Worm (Caenorhabditis elegans) whole organism, young adult: ENCODE measurements around the gene ZC443.3.

Experiments
- B0019.2 ChIP-seq: fragments of 200-800 bp; sonication (Bioruptor generic); conservative IDR thresholded peaks from 2 replicates; pipeline ENCODE4 v1.3.6; 2022; ENCODE audit warnings: missing genetic modification reagents, missing genetic modification characterization, missing compliant biosample characterization
- B0035.1 ChIP-seq: sonication (generic microtip); optimal IDR thresholded peaks from 2 replicates; lab custom pipeline; 2016; ENCODE audit warnings: missing genetic modification characterization, mild to moderate bottlenecking, missing compliant biosample characterization, missing genotype, missing genetic modification reagents
- D2030.7 ChIP-seq: fragments of 200-800 bp; sonication (Bioruptor generic); IDR thresholded peaks from 2 replicates; pipeline ENCODE4 v1.3.6; 2022; ENCODE audit warnings: missing genetic modification reagents, missing genetic modification characterization, missing compliant biosample characterization
- F10E7.11 ChIP-seq: sonication (generic microtip); optimal IDR thresholded peaks from 2 replicates; lab custom pipeline; 2017; ENCODE audit warnings: mild to moderate bottlenecking, missing genetic modification characterization, moderate library complexity, missing compliant biosample characterization
- F33H1.4 ChIP-seq: fragments of 200-800 bp; sonication (Bioruptor generic); IDR thresholded peaks from 2 replicates; pipeline ENCODE4 v1.3.6; 2022; ENCODE audit warnings: missing genetic modification reagents, missing genetic modification characterization, missing compliant biosample characterization
- Y53G8AR.9 ChIP-seq: fragments of 200-800 bp; sonication (Bioruptor generic); conservative IDR thresholded peaks from 2 replicates; pipeline ENCODE4 v1.3.6; 2022; ENCODE audit warnings: missing genetic modification reagents, missing genetic modification characterization, missing compliant biosample characterization
- Y79H2A.3 ChIP-seq: fragments of 200-800 bp; sonication (Bioruptor generic); conservative IDR thresholded peaks from 2 replicates; pipeline ENCODE4 v1.3.6; 2022; ENCODE audit warnings: missing genetic modification reagents, missing genetic modification characterization, missing compliant biosample characterization
- attf-3 ChIP-seq: fragments of 200-800 bp; sonication (Bioruptor generic); conservative IDR thresholded peaks from 2 replicates; pipeline ENCODE4 v1.3.6; 2022; ENCODE audit warnings: missing genetic modification reagents, missing genetic modification characterization, missing compliant biosample characterization
- cebp-1 ChIP-seq, 2 experiments: fragments of 200-800 bp in 1 of 2; sonication (Bioruptor generic) in 1 of 2; sonication (generic microtip) in 1 of 2; IDR thresholded peaks in 1 of 2; optimal IDR thresholded peaks in 1 of 2; 2 replicates each; pipeline versions ENCODE4 v1.3.6 to Lab custom; 2017 to 2022; ENCODE audit warnings: missing compliant biosample characterization in 2 of 2, missing genetic modification characterization in 2 of 2, mild to moderate bottlenecking in 1 of 2, missing genetic modification reagents in 1 of 2, moderate library complexity in 1 of 2
- ceh-58 ChIP-seq: fragments of 200-800 bp; sonication (Bioruptor generic); IDR thresholded peaks from 2 replicates; pipeline ENCODE4 v1.3.6; 2022; ENCODE audit warnings: missing genetic modification characterization, missing compliant biosample characterization
- ceh-91 ChIP-seq: fragments of 200-800 bp; sonication (Bioruptor generic); IDR thresholded peaks from 2 replicates; pipeline ENCODE4 v1.3.6; 2022; ENCODE audit warnings: missing genetic modification reagents, missing genetic modification characterization, missing compliant biosample characterization
- dpl-1 ChIP-seq: fragments of 150-350 bp; optimal IDR thresholded peaks from 2 replicates; lab custom pipeline; 2014; ENCODE audit warnings: missing biosample characterization, missing genetic modification reagents, missing genetic modification characterization
- efl-1 ChIP-seq: fragments of 150-350 bp; optimal IDR thresholded peaks from 2 replicates; lab custom pipeline; 2014; ENCODE audit warnings: missing biosample characterization, missing genetic modification reagents, missing genetic modification characterization
- ekl-4 ChIP-seq: fragments of 200-800 bp; sonication (Bioruptor generic); IDR thresholded peaks from 2 replicates; pipeline ENCODE4 v1.3.6; 2022; ENCODE audit warnings: missing genetic modification reagents, missing genetic modification characterization, missing compliant biosample characterization
- hmg-1.2 ChIP-seq: fragments of 200-800 bp; sonication (Bioruptor generic); IDR thresholded peaks from 2 replicates; pipeline ENCODE4 v1.3.6; 2022; ENCODE audit warnings: missing genetic modification reagents, missing genetic modification characterization, missing compliant biosample characterization
- hrde-1 ChIP-seq: sonication (generic microtip); optimal IDR thresholded peaks from 2 replicates; lab custom pipeline; 2016; ENCODE audit warnings: missing genetic modification characterization, mild to moderate bottlenecking, missing compliant biosample characterization, moderate library complexity, missing genotype, missing genetic modification reagents, borderline replicate concordance
- let-526 ChIP-seq: fragments of 200-800 bp; sonication (Bioruptor generic); IDR thresholded peaks from 2 replicates; pipeline ENCODE4 v1.3.6; 2022; ENCODE audit warnings: missing genetic modification reagents, missing genetic modification characterization, missing compliant biosample characterization
- lin-26 ChIP-seq: fragments of 200-800 bp; sonication (Bioruptor generic); IDR thresholded peaks from 2 replicates; pipeline ENCODE4 v1.3.6; 2022; ENCODE audit warnings: missing genetic modification reagents, missing genetic modification characterization, missing compliant biosample characterization
- lin-54 ChIP-seq: fragments of 200-800 bp; sonication (Bioruptor generic); optimal IDR thresholded peaks from 2 replicates; lab custom pipeline; 2018; ENCODE audit warnings: mild to moderate bottlenecking, missing genetic modification characterization, missing compliant biosample characterization
- lir-1 ChIP-seq: fragments of 200-800 bp; sonication (Bioruptor generic); conservative IDR thresholded peaks from 2 replicates; pipeline ENCODE4 v1.3.6; 2022; ENCODE audit warnings: missing genetic modification reagents, missing genetic modification characterization, missing compliant biosample characterization
- lsl-1 ChIP-seq: fragments of 200-800 bp; sonication (Bioruptor generic); optimal IDR thresholded peaks from 2 replicates; lab custom pipeline; 2018; ENCODE audit warnings: mild to moderate bottlenecking, missing genetic modification characterization, moderate library complexity, missing compliant biosample characterization
- mel-28 ChIP-seq: sonication (generic microtip); optimal IDR thresholded peaks from 2 replicates; lab custom pipeline; 2016; ENCODE audit warnings: borderline replicate concordance, mild to moderate bottlenecking, missing genetic modification characterization, missing compliant biosample characterization
- mes-4 ChIP-seq: sonication (generic microtip); optimal IDR thresholded peaks from 2 replicates; lab custom pipeline; 2016; ENCODE audit warnings: missing genotype, missing genetic modification characterization, missing compliant biosample characterization
- nfya-2 ChIP-seq: fragments of 200-800 bp; sonication (Bioruptor generic); IDR thresholded peaks from 2 replicates; pipeline ENCODE4 v1.3.6; 2022; ENCODE audit warnings: missing genetic modification reagents, missing genetic modification characterization, missing compliant biosample characterization
- nfyb-1 ChIP-seq: fragments of 200-800 bp; sonication (Bioruptor generic); IDR thresholded peaks from 2 replicates; pipeline ENCODE4 v1.3.6; 2022; ENCODE audit warnings: missing genetic modification reagents, missing genetic modification characterization, missing compliant biosample characterization
- nhr-179 ChIP-seq: sonication (generic microtip); optimal IDR thresholded peaks from 2 replicates; lab custom pipeline; 2016; ENCODE audit warnings: mild to moderate bottlenecking, missing genetic modification characterization, missing compliant biosample characterization
- nhr-27 ChIP-seq: fragments of 200-800 bp; sonication (Bioruptor generic); optimal IDR thresholded peaks from 2 replicates; lab custom pipeline; 2018; ENCODE audit warnings: mild to moderate bottlenecking, missing genetic modification characterization, moderate library complexity, missing compliant biosample characterization
- nhr-80 ChIP-seq: sonication (generic microtip); optimal IDR thresholded peaks from 2 replicates; lab custom pipeline; 2016; ENCODE audit warnings: missing genetic modification characterization, missing compliant biosample characterization
- nhr-90 ChIP-seq: sonication (generic microtip); optimal IDR thresholded peaks from 2 replicates; lab custom pipeline; 2016; ENCODE audit warnings: missing genotype, mild to moderate bottlenecking, missing genetic modification characterization, missing compliant biosample characterization
- pbrm-1 ChIP-seq: fragments of 200-800 bp; sonication (Bioruptor generic); IDR thresholded peaks from 2 replicates; pipeline ENCODE4 v1.3.6; 2022; ENCODE audit warnings: missing genetic modification reagents, missing genetic modification characterization, missing compliant biosample characterization
- rcor-1 ChIP-seq: fragments of 200-800 bp; sonication (Bioruptor generic); IDR thresholded peaks from 2 replicates; pipeline ENCODE4 v1.3.6; 2022; ENCODE audit warnings: missing genetic modification reagents, missing genetic modification characterization, missing compliant biosample characterization
- rec-8 ChIP-seq, 2 experiments: sonication (generic microtip); optimal IDR thresholded peaks; 2 replicates each; lab custom pipeline; 2016; ENCODE audit warnings: mild to moderate bottlenecking in 2 of 2, missing genetic modification characterization in 2 of 2, missing genetic modification reagents in 2 of 2, missing genotype in 2 of 2, missing biosample characterization in 1 of 2, missing compliant biosample characterization in 1 of 2, moderate library complexity in 1 of 2
- snpc-1.3 ChIP-seq: sonication (generic microtip); optimal IDR thresholded peaks from 2 replicates; lab custom pipeline; 2017; ENCODE audit warnings: missing genetic modification characterization, mild to moderate bottlenecking, missing compliant biosample characterization, antibody characterized with exemption, moderate library complexity, missing genotype, missing genetic modification reagents; ENCODE audit not compliant: insufficient read depth
- snpc-3.4 ChIP-seq: sonication (generic microtip); optimal IDR thresholded peaks from 2 replicates; lab custom pipeline; 2017; ENCODE audit warnings: missing genetic modification characterization, mild to moderate bottlenecking, missing compliant biosample characterization, antibody characterized with exemption, moderate library complexity, missing genotype, missing genetic modification reagents
- snpc-4 ChIP-seq, 5 experiments: fragments of 150-350 bp in 1 of 5; sonication (generic microtip) in 4 of 5; optimal IDR thresholded peaks; 2 replicates each; lab custom pipeline; 2014 to 2018; ENCODE audit warnings: missing genetic modification characterization in 5 of 5, missing biosample characterization in 3 of 5, antibody characterized with exemption in 2 of 5, mild to moderate bottlenecking in 2 of 5, missing compliant biosample characterization in 2 of 5, missing genotype in 2 of 5, moderate library complexity in 2 of 5, missing genetic modification reagents in 1 of 5
- tbp1 ChIP-seq: fragments of 200-800 bp; sonication (Bioruptor generic); optimal IDR thresholded peaks from 2 replicates; lab custom pipeline; 2018; ENCODE audit warnings: mild to moderate bottlenecking, missing genetic modification characterization, missing compliant biosample characterization
- unc-130 ChIP-seq: sonication (generic microtip); optimal IDR thresholded peaks from 2 replicates; lab custom pipeline; 2016; ENCODE audit warnings: missing genetic modification reagents, missing genetic modification characterization, missing compliant biosample characterization
- xnd-1 ChIP-seq: sonication (generic microtip); optimal IDR thresholded peaks from 2 replicates; lab custom pipeline; 2016; ENCODE audit warnings: missing genotype, missing genetic modification reagents, missing genetic modification characterization, missing compliant biosample characterization
- zfh-2 ChIP-seq: fragments of 200-800 bp; sonication (Bioruptor generic); conservative IDR thresholded peaks from 2 replicates; pipeline ENCODE4 v1.3.6; 2022; ENCODE audit warnings: missing genetic modification reagents, missing genetic modification characterization, missing compliant biosample characterization
- ztf-28 ChIP-seq: fragments of 200-800 bp; sonication (Bioruptor generic); IDR thresholded peaks from 2 replicates; pipeline ENCODE4 v1.3.6; 2022; ENCODE audit warnings: missing genetic modification reagents, missing genetic modification characterization, missing compliant biosample characterization
- ztf-6 ChIP-seq: fragments of 200-800 bp; sonication (Bioruptor generic); IDR thresholded peaks from 2 replicates; pipeline ENCODE4 v1.3.6; 2022; ENCODE audit warnings: missing genetic modification reagents, missing genetic modification characterization, missing compliant biosample characterization

The ZC443.3 gene

ce11 chrV:12773222-12773621, 40.7 kb downstream of the ZC443.3 start, which contains the start of gene ZC455.1:
Gene ZC455.1, plus strand, starts transcription at chrV:12773522.
- no peak for TF ChIP-seq Y53G8AR.9 (GFP tag; lab: Robert Waterston, UW)
- TF ChIP-seq zfh-2 (GFP tag; lab: Robert Waterston, UW) = no peak
- TF ChIP-seq rcor-1 = no peak

- TF ChIP-seq nfyb-1 (GFP tag; lab: Robert Waterston, UW) = no peak
- no peak for TF ChIP-seq hrde-1 (tag; lab: Kevin White, UChicago)
- no peak for TF ChIP-seq nhr-179
- no peak for TF ChIP-seq snpc-3.4 (tag; lab: Kevin White, UChicago)
- no peak for TF ChIP-seq ceh-58
- TF ChIP-seq mes-4 (tag; lab: Kevin White, UChicago) = no peak
- no peak for TF ChIP-seq snpc-1.3 (tag; lab: Kevin White, UChicago)
- no peak for TF ChIP-seq ztf-6 (GFP tag; lab: Robert Waterston, UW)
- no peak for TF ChIP-seq F10E7.11 (tag; lab: Kevin White, UChicago)
- TF ChIP-seq nhr-27 (tag; lab: Kevin White, UChicago) = no peak
- TF ChIP-seq pbrm-1 (GFP tag; lab: Robert Waterston, UW) = no peak
- no peak for TF ChIP-seq lin-54 (GFP tag; lab: Kevin White, UChicago)
- no peak for TF ChIP-seq nhr-90 (tag; lab: Kevin White, UChicago)
- no peak for TF ChIP-seq ceh-91 (GFP tag; lab: Robert Waterston, UW)
- TF ChIP-seq ekl-4 = no peak
- TF ChIP-seq B0035.1 (tag; lab: Kevin White, UChicago) = no peak
- no peak for TF ChIP-seq lir-1 (GFP tag; lab: Robert Waterston, UW)
- no peak for TF ChIP-seq mel-28 (tag; lab: Kevin White, UChicago)
- no peak for TF ChIP-seq hmg-1.2 (GFP tag; lab: Robert Waterston, UW)
Observed at ce11 chrV:12768946-12769345, 45.0 kb downstream of the ZC443.3 start, which contains the start of gene srt-43. Gene srt-43, plus strand, starts transcription at chrV:12769246.

ce11 chrV:12763291-12763995, 50.5 kb downstream of the ZC443.3 start, which contains the start of the genes abcf-1 and scc-3:
Gene abcf-1, minus strand, starts transcription at chrV:12763375.
Gene scc-3, plus strand, starts transcription at chrV:12763945.
- TF ChIP-seq cebp-1 (GFP tag; IDR thresholded peaks at IDR 0.05; lab: Robert Waterston, UW) = no peak
- TF ChIP-seq cebp-1 (tag; optimal IDR thresholded peaks at IDR 0.05; lab: Kevin White, UChicago) = peak; percentile 80
- no peak for TF ChIP-seq let-526 (GFP tag; lab: Robert Waterston, UW)
- no peak for TF ChIP-seq snpc-4 (GFP tag; optimal IDR thresholded peaks at IDR 0.05; lab: Kevin White, UChicago)
- TF ChIP-seq snpc-4 (tag; optimal IDR thresholded peaks at IDR 0.05; lab: Kevin White, UChicago) = peak in 1 of 4 experiments; percentile 43
- TF ChIP-seq tbp1 (GFP tag; lab: Kevin White, UChicago) = peak; percentile 15
- no peak for TF ChIP-seq nfya-2 (GFP tag; lab: Robert Waterston, UW)
- TF ChIP-seq nfyb-1 (GFP tag; lab: Robert Waterston, UW) = no peak
- TF ChIP-seq lsl-1 = peak; percentile 77
- TF ChIP-seq snpc-3.4 (tag; lab: Kevin White, UChicago) = peak; percentile 42
- peak; percentile 71 for TF ChIP-seq snpc-1.3 (tag; lab: Kevin White, UChicago)
- TF ChIP-seq efl-1 (GFP tag; lab: Kevin White, UChicago) = peak; percentile 91
- peak; percentile 10 for TF ChIP-seq xnd-1
- TF ChIP-seq dpl-1 (GFP tag; lab: Kevin White, UChicago) = peak; percentile 51
- no peak for TF ChIP-seq lin-26
- TF ChIP-seq B0019.2 = no peak
- no peak for TF ChIP-seq unc-130 (GFP tag; lab: Kevin White, UChicago)
- TF ChIP-seq ceh-91 (GFP tag; lab: Robert Waterston, UW) = peak; percentile 61
- no peak for TF ChIP-seq Y79H2A.3 (GFP tag; lab: Robert Waterston, UW)
- TF ChIP-seq nhr-80 (tag; lab: Kevin White, UChicago) = no peak
- 0 out of 2 replicates have a peak, but pooled peaks have one; percentile 35 for TF ChIP-seq D2030.7
- TF ChIP-seq F33H1.4 (GFP tag; lab: Robert Waterston, UW) = peak; percentile 48
- no peak for TF ChIP-seq rec-8 (tag; optimal IDR thresholded peaks at IDR 0.05; lab: Kevin White, UChicago)
- TF ChIP-seq ztf-28 (GFP tag; lab: Robert Waterston, UW) = no peak
- TF ChIP-seq attf-3 (GFP tag; lab: Robert Waterston, UW) = peak; percentile 64
- TF ChIP-seq lin-54 (GFP tag; lab: Kevin White, UChicago) = peak; percentile 35
